Worm (Caenorhabditis elegans) whole organism, young adult: ENCODE measurements around the gene spp-16.

Experiments used
- B0261.1 ChIP-seq: sonication (generic microtip); optimal IDR thresholded peaks from 2 replicates; lab custom pipeline; 2016; ENCODE audit warnings: mild to moderate bottlenecking, missing genetic modification characterization, moderate library complexity, missing compliant biosample characterization
- B0336.3 ChIP-seq: fragments of 200-800 bp; sonication (Bioruptor generic); IDR thresholded peaks from 2 replicates; pipeline ENCODE4 v1.3.6; 2022; ENCODE audit warnings: missing genetic modification characterization, missing compliant biosample characterization
- D2030.7 ChIP-seq: fragments of 200-800 bp; sonication (Bioruptor generic); IDR thresholded peaks from 2 replicates; pipeline ENCODE4 v1.3.6; 2022; ENCODE audit warnings: missing genetic modification reagents, missing genetic modification characterization, missing compliant biosample characterization
- F39B2.1 ChIP-seq: fragments of 200-800 bp; sonication (Bioruptor generic); IDR thresholded peaks from 2 replicates; pipeline ENCODE4 v1.3.6; 2022; ENCODE audit warnings: missing genetic modification reagents, missing genetic modification characterization, missing compliant biosample characterization
- Y53F4B.3 ChIP-seq: fragments of 200-800 bp; sonication (Bioruptor generic); IDR thresholded peaks from 2 replicates; pipeline ENCODE4 v1.3.6; 2022; ENCODE audit warnings: missing genetic modification reagents, missing genetic modification characterization, missing compliant biosample characterization
- Y79H2A.3 ChIP-seq: fragments of 200-800 bp; sonication (Bioruptor generic); conservative IDR thresholded peaks from 2 replicates; pipeline ENCODE4 v1.3.6; 2022; ENCODE audit warnings: missing genetic modification reagents, missing genetic modification characterization, missing compliant biosample characterization
- ZK185.1 ChIP-seq: sonication (generic microtip); optimal IDR thresholded peaks from 2 replicates; lab custom pipeline; 2016; ENCODE audit warnings: mild to moderate bottlenecking, missing genetic modification characterization, missing compliant biosample characterization; ENCODE audit not compliant: poor library complexity, severe bottlenecking
- aptf-2 ChIP-seq: fragments of 200-800 bp; sonication (Bioruptor generic); conservative IDR thresholded peaks from 2 replicates; pipeline ENCODE4 v1.3.6; 2022; ENCODE audit warnings: missing genetic modification reagents, missing genetic modification characterization, missing compliant biosample characterization
- atf-7 ChIP-seq: sonication (generic microtip); optimal IDR thresholded peaks from 2 replicates; lab custom pipeline; 2017; ENCODE audit warnings: mild to moderate bottlenecking, missing genetic modification characterization, missing compliant biosample characterization
- athp-1 ChIP-seq: sonication (generic microtip); optimal IDR thresholded peaks from 2 replicates; lab custom pipeline; 2017; ENCODE audit warnings: mild to moderate bottlenecking, missing genetic modification characterization, missing compliant biosample characterization
- attf-3 ChIP-seq: fragments of 200-800 bp; sonication (Bioruptor generic); conservative IDR thresholded peaks from 2 replicates; pipeline ENCODE4 v1.3.6; 2022; ENCODE audit warnings: missing genetic modification reagents, missing genetic modification characterization, missing compliant biosample characterization
- attf-6 ChIP-seq: fragments of 200-800 bp; sonication (Bioruptor generic); IDR thresholded peaks from 2 replicates; pipeline ENCODE4 v1.3.6; 2022; ENCODE audit warnings: missing genetic modification reagents, missing genetic modification characterization, missing compliant biosample characterization
- bed-2 ChIP-seq: fragments of 200-800 bp; sonication (Bioruptor generic); IDR thresholded peaks from 2 replicates; pipeline ENCODE4 v1.3.6; 2022; ENCODE audit warnings: missing genetic modification reagents, missing genetic modification characterization, missing compliant biosample characterization
- ccch-3 ChIP-seq: fragments of 200-800 bp; sonication (Bioruptor generic); optimal IDR thresholded peaks from 2 replicates; lab custom pipeline; 2018; ENCODE audit warnings: mild to moderate bottlenecking, missing genetic modification characterization, missing compliant biosample characterization
- cebp-1 ChIP-seq, 2 experiments: fragments of 200-800 bp in 1 of 2; sonication (Bioruptor generic) in 1 of 2; sonication (generic microtip) in 1 of 2; IDR thresholded peaks in 1 of 2; optimal IDR thresholded peaks in 1 of 2; 2 replicates each; pipeline versions ENCODE4 v1.3.6 to Lab custom; 2017 to 2022; ENCODE audit warnings: missing compliant biosample characterization in 2 of 2, missing genetic modification characterization in 2 of 2, mild to moderate bottlenecking in 1 of 2, missing genetic modification reagents in 1 of 2, moderate library complexity in 1 of 2
- ceh-100 ChIP-seq: fragments of 200-800 bp; sonication (Bioruptor generic); IDR thresholded peaks from 2 replicates; pipeline ENCODE4 v1.3.6; 2022; ENCODE audit warnings: missing genetic modification reagents, missing genetic modification characterization, missing compliant biosample characterization
- ceh-91 ChIP-seq: fragments of 200-800 bp; sonication (Bioruptor generic); IDR thresholded peaks from 2 replicates; pipeline ENCODE4 v1.3.6; 2022; ENCODE audit warnings: missing genetic modification reagents, missing genetic modification characterization, missing compliant biosample characterization
- chd-7 ChIP-seq: sonication (generic microtip); optimal IDR thresholded peaks from 2 replicates; lab custom pipeline; 2016; ENCODE audit warnings: mild to moderate bottlenecking, missing genetic modification characterization, moderate library complexity, missing compliant biosample characterization
- dpl-1 ChIP-seq: fragments of 150-350 bp; optimal IDR thresholded peaks from 2 replicates; lab custom pipeline; 2014; ENCODE audit warnings: missing biosample characterization, missing genetic modification reagents, missing genetic modification characterization
- egl-44 ChIP-seq: fragments of 200-800 bp; sonication (Bioruptor generic); IDR thresholded peaks from 2 replicates; pipeline ENCODE4 v1.3.6; 2022; ENCODE audit warnings: missing genetic modification reagents, missing genetic modification characterization, missing compliant biosample characterization
- ekl-4 ChIP-seq: fragments of 200-800 bp; sonication (Bioruptor generic); IDR thresholded peaks from 2 replicates; pipeline ENCODE4 v1.3.6; 2022; ENCODE audit warnings: missing genetic modification reagents, missing genetic modification characterization, missing compliant biosample characterization
- let-607 ChIP-seq, 2 experiments: fragments of 200-800 bp in 1 of 2; sonication (Bioruptor generic) in 1 of 2; sonication (generic microtip) in 1 of 2; optimal IDR thresholded peaks; 2 replicates each; lab custom pipeline; 2016 to 2018; ENCODE audit warnings: mild to moderate bottlenecking in 2 of 2, missing compliant biosample characterization in 2 of 2, missing genetic modification characterization in 2 of 2, moderate library complexity in 2 of 2, missing genotype in 1 of 2
- lin-26 ChIP-seq: fragments of 200-800 bp; sonication (Bioruptor generic); IDR thresholded peaks from 2 replicates; pipeline ENCODE4 v1.3.6; 2022; ENCODE audit warnings: missing genetic modification reagents, missing genetic modification characterization, missing compliant biosample characterization
- madf-3 ChIP-seq: fragments of 200-800 bp; sonication (Bioruptor generic); IDR thresholded peaks from 2 replicates; pipeline ENCODE4 v1.3.6; 2022; ENCODE audit warnings: missing genetic modification reagents, missing genetic modification characterization, missing compliant biosample characterization
- madf-8 ChIP-seq: fragments of 200-800 bp; sonication (Bioruptor generic); conservative IDR thresholded peaks from 2 replicates; pipeline ENCODE4 v1.3.6; 2022; ENCODE audit warnings: missing genetic modification reagents, missing genetic modification characterization, missing compliant biosample characterization
- mel-28 ChIP-seq: sonication (generic microtip); optimal IDR thresholded peaks from 2 replicates; lab custom pipeline; 2016; ENCODE audit warnings: borderline replicate concordance, mild to moderate bottlenecking, missing genetic modification characterization, missing compliant biosample characterization
- mes-4 ChIP-seq: sonication (generic microtip); optimal IDR thresholded peaks from 2 replicates; lab custom pipeline; 2016; ENCODE audit warnings: missing genotype, missing genetic modification characterization, missing compliant biosample characterization
- mxl-1 ChIP-seq: sonication (generic microtip); optimal IDR thresholded peaks from 2 replicates; lab custom pipeline; 2016; ENCODE audit warnings: missing genetic modification characterization, missing compliant biosample characterization
- nfyb-1 ChIP-seq: fragments of 200-800 bp; sonication (Bioruptor generic); IDR thresholded peaks from 2 replicates; pipeline ENCODE4 v1.3.6; 2022; ENCODE audit warnings: missing genetic modification reagents, missing genetic modification characterization, missing compliant biosample characterization
- nhr-179 ChIP-seq: sonication (generic microtip); optimal IDR thresholded peaks from 2 replicates; lab custom pipeline; 2016; ENCODE audit warnings: mild to moderate bottlenecking, missing genetic modification characterization, missing compliant biosample characterization
- nhr-80 ChIP-seq: sonication (generic microtip); optimal IDR thresholded peaks from 2 replicates; lab custom pipeline; 2016; ENCODE audit warnings: missing genetic modification characterization, missing compliant biosample characterization
- nhr-90 ChIP-seq: sonication (generic microtip); optimal IDR thresholded peaks from 2 replicates; lab custom pipeline; 2016; ENCODE audit warnings: missing genotype, mild to moderate bottlenecking, missing genetic modification characterization, missing compliant biosample characterization
- pha-4 ChIP-seq: fragments of 150-350 bp; sonication (generic microtip); optimal IDR thresholded peaks from 2 replicates; lab custom pipeline; 2014; ENCODE audit warnings: missing biosample characterization, missing genetic modification reagents, missing genetic modification characterization
- rec-8 ChIP-seq, 2 experiments: sonication (generic microtip); optimal IDR thresholded peaks; 2 replicates each; lab custom pipeline; 2016; ENCODE audit warnings: mild to moderate bottlenecking in 2 of 2, missing genetic modification characterization in 2 of 2, missing genetic modification reagents in 2 of 2, missing genotype in 2 of 2, missing biosample characterization in 1 of 2, missing compliant biosample characterization in 1 of 2, moderate library complexity in 1 of 2
- rpc-1 ChIP-seq, 2 experiments: fragments of 150-350 bp in 1 of 2; sonication (generic microtip) in 1 of 2; optimal IDR thresholded peaks; 2 replicates each; lab custom pipeline; 2014 to 2018; ENCODE audit warnings: missing biosample characterization in 1 of 2, missing genetic modification characterization in 1 of 2, missing genetic modification reagents in 1 of 2, missing genotype in 1 of 2
- sdz-38 ChIP-seq: sonication (generic microtip); optimal IDR thresholded peaks from 2 replicates; lab custom pipeline; 2016; ENCODE audit warnings: missing genotype, missing genetic modification characterization, missing compliant biosample characterization
- snpc-1.3 ChIP-seq: sonication (generic microtip); optimal IDR thresholded peaks from 2 replicates; lab custom pipeline; 2017; ENCODE audit warnings: missing genetic modification characterization, mild to moderate bottlenecking, missing compliant biosample characterization, antibody characterized with exemption, moderate library complexity, missing genotype, missing genetic modification reagents; ENCODE audit not compliant: insufficient read depth
- somi-1 ChIP-seq: fragments of 200-800 bp; sonication (Bioruptor generic); optimal IDR thresholded peaks from 2 replicates; lab custom pipeline; 2018; ENCODE audit warnings: mild to moderate bottlenecking, missing genetic modification characterization, missing compliant biosample characterization
- zfh-2 ChIP-seq: fragments of 200-800 bp; sonication (Bioruptor generic); conservative IDR thresholded peaks from 2 replicates; pipeline ENCODE4 v1.3.6; 2022; ENCODE audit warnings: missing genetic modification reagents, missing genetic modification characterization, missing compliant biosample characterization
- ztf-18 ChIP-seq: sonication (generic microtip); optimal IDR thresholded peaks from 2 replicates; lab custom pipeline; 2016; ENCODE audit warnings: missing genotype, mild to moderate bottlenecking, missing genetic modification characterization, missing compliant biosample characterization
- ztf-22 ChIP-seq: fragments of 200-800 bp; sonication (Bioruptor generic); optimal IDR thresholded peaks from 2 replicates; lab custom pipeline; 2018; ENCODE audit warnings: mild to moderate bottlenecking, missing genetic modification characterization, moderate library complexity, missing compliant biosample characterization
- ztf-26 ChIP-seq: sonication (generic microtip); optimal IDR thresholded peaks from 2 replicates; lab custom pipeline; 2017; ENCODE audit warnings: missing genetic modification characterization, missing compliant biosample characterization
- ztf-6 ChIP-seq: fragments of 200-800 bp; sonication (Bioruptor generic); IDR thresholded peaks from 2 replicates; pipeline ENCODE4 v1.3.6; 2022; ENCODE audit warnings: missing genetic modification reagents, missing genetic modification characterization, missing compliant biosample characterization

spp-16 gene

ce11 chrV:10940571-10940991, 39.5 kb upstream of the spp-16 start (continued):
- TF ChIP-seq madf-8 (no peak), mel-28 (tag; lab: Kevin White, UChicago) (no peak), somi-1 (GFP tag; lab: Kevin White, UChicago) (no peak), lin-26 (GFP tag; lab: Robert Waterston, UW) (no peak), nhr-179 (tag; lab: Kevin White, UChicago) (no peak), D2030.7 (GFP tag; lab: Robert Waterston, UW) (no peak), snpc-1.3 (tag; lab: Kevin White, UChicago) (no peak), attf-6 (no peak), ceh-91 (no peak), ztf-22 (peak; percentile 80), athp-1 (no peak), bed-2 (GFP tag; lab: Robert Waterston, UW) (no peak)

ce11 chrV:10939990-10940570, 39.0 kb upstream of the spp-16 start:
- TF ChIP-seq ztf-18 (tag; lab: Kevin White, UChicago) (no peak), B0261.1 (no peak), mes-4 (tag; lab: Kevin White, UChicago) (no peak), F39B2.1 (GFP tag; lab: Robert Waterston, UW) (no peak), nfyb-1 (GFP tag; lab: Robert Waterston, UW) (no peak), ztf-26 (tag; lab: Kevin White, UChicago) (no peak), rpc-1 (optimal IDR thresholded peaks at IDR 0.05; lab: Kevin White, UChicago) (no peak), rpc-1 (tag; optimal IDR thresholded peaks at IDR 0.05; lab: Kevin White, UChicago) (no peak), ceh-100 (GFP tag; lab: Robert Waterston, UW) (no peak), nhr-80 (tag; lab: Kevin White, UChicago) (no peak), let-607 (tag; optimal IDR thresholded peaks at IDR 0.05; lab: Kevin White, UChicago) (no peak), attf-6 (no peak)
- TF ChIP-seq, all 124 proteins: peak for 0

- TF ChIP-seq nhr-80 (tag; lab: Kevin White, UChicago) (peak; percentile 80), nhr-179 (tag; lab: Kevin White, UChicago) (no peak), ZK185.1 (tag; lab: Kevin White, UChicago) (peak; percentile 22), B0336.3 (0 out of 2 replicates have a peak, but pooled peaks have one; percentile 19), ztf-6 (GFP tag; lab: Robert Waterston, UW) (no peak), chd-7 (tag; lab: Kevin White, UChicago) (peak; percentile 20), mxl-1 (tag; lab: Kevin White, UChicago) (no peak), rec-8 (tag; optimal IDR thresholded peaks at IDR 0.05; lab: Kevin White, UChicago) (no peak), cebp-1 (GFP tag; IDR thresholded peaks at IDR 0.05; lab: Robert Waterston, UW) (peak; percentile 95), cebp-1 (tag; optimal IDR thresholded peaks at IDR 0.05; lab: Kevin White, UChicago) (peak; percentile 99), Y53F4B.3 (GFP tag; lab: Robert Waterston, UW) (no peak)
Observed at ce11 chrV:10938739-10939138, 37.6 kb upstream of the spp-16 start, which contains the start of gene F17C11.11. F17C11.11 (minus strand) TSS chrV:10938817.

ce11 chrV:10937294-10937693, 36.2 kb upstream of the spp-16 start:
- no peak for TF ChIP-seq sdz-38 (tag; lab: Kevin White, UChicago)
- TF ChIP-seq pha-4 (tag; lab: Kevin White, UChicago) = no peak
- TF ChIP-seq dpl-1 = no peak
- no peak for TF ChIP-seq madf-3 (GFP tag; lab: Robert Waterston, UW)
- peak; percentile 4 for TF ChIP-seq nhr-90 (tag; lab: Kevin White, UChicago)
- no peak for TF ChIP-seq ccch-3 (GFP tag; lab: Kevin White, UChicago)
- no peak for TF ChIP-seq chd-7 (tag; lab: Kevin White, UChicago)
- no peak for TF ChIP-seq ekl-4 (GFP tag; lab: Robert Waterston, UW)
- no peak for TF ChIP-seq zfh-2
- TF ChIP-seq Y79H2A.3 (GFP tag; lab: Robert Waterston, UW) = no peak
- no peak for TF ChIP-seq attf-3 (GFP tag; lab: Robert Waterston, UW)
- no peak for TF ChIP-seq egl-44
- no peak for TF ChIP-seq aptf-2 (GFP tag; lab: Robert Waterston, UW)
- no peak for TF ChIP-seq atf-7
